Fruit fly (Drosophila melanogaster): ENCODE measurements around the gene oc.
A peak's percentile ranks its signal among the peaks of the same experiment; 100 is the strongest.

Gene oc

DNA sequence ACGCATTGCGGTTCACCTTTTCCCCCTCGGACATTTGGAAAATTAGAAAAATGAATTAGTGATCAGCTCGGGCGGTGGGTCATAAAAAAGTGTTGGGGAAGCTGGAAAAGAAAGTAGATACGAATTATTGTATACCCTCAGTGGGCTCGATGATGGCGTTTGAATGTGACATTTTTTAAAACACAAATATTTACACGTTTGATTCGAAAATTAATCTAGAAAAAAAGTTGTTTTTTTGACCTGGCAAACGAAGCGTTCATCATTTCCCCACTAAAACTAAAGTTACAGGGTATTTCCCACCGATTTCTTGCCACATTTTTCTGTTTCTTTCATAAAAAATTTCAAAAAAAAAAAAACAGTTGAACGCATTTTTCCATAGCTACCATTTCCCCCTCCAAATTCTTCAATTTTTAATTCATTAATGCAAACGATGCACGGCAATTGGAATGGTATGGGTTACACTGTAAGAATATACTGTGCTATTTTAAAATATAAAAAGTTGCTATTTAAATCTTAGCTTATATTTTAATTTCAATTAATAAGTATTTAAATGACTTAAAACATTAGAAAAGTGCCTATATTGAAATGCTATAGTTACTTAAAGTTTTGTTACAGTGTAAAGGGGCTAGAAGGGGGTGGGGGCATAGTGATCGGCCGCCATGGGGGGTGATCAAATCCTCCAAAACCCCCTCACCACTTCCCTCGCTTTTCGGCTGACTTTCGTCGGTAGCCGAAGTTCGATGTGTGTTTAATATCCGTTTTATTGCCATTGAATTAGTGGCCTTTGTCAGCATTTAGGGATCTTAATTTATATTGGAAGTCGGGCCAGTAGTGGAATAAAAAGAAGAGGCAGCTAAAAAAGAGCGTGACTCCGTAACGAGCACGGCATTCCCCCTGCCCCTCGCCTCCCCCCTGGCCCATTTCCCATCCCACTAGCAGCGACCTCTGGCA, 21.1 kb upstream of the oc start (continued):
- no peak for TF ChIP-seq hkb (optimal IDR thresholded peaks at IDR 0.05)
- 0 out of 2 replicates have a peak, but pooled peaks have one; percentile 32 for TF ChIP-seq hkb (GFP tag; IDR thresholded peaks at IDR 0.05)
- TF ChIP-seq CG10267 (tag; optimal IDR thresholded peaks at IDR 0.05): peak; percentile 55
- TF ChIP-seq psq (GFP tag; optimal IDR thresholded peaks at IDR 0.05): no peak
- TF ChIP-seq CG7372 (GFP tag; IDR thresholded peaks at IDR 0.05): 0 out of 2 replicates have a peak, but pooled peaks have one; percentile 7
- peak; percentile 8 for TF ChIP-seq pnt (GFP tag; optimal IDR thresholded peaks at IDR 0.05)
- TF ChIP-seq btn (GFP tag; optimal IDR thresholded peaks at IDR 0.05): no peak
- no peak for TF ChIP-seq Fer3 (tag; optimal IDR thresholded peaks at IDR 0.05)
- no peak for TF ChIP-seq CG17186 (GFP tag; optimal IDR thresholded peaks at IDR 0.05)
- TF ChIP-seq abd-A (tag; optimal IDR thresholded peaks at IDR 0.05): peak; percentile 3
- TF ChIP-seq CG10321 (GFP tag; IDR thresholded peaks at IDR 0.05): no peak
- peak; percentile 51 for TF ChIP-seq E2f1 (GFP tag; IDR thresholded peaks at IDR 0.05)
- no peak for TF ChIP-seq crp (GFP tag; optimal IDR thresholded peaks at IDR 0.05)
- no peak for TF ChIP-seq Chrac-16 (GFP tag; optimal IDR thresholded peaks at IDR 0.05)
- TF ChIP-seq cato (GFP tag; optimal IDR thresholded peaks at IDR 0.05; ENCODE audit: borderline replicate concordance): no peak
- TF ChIP-seq CG8281 (tag; optimal IDR thresholded peaks at IDR 0.05): no peak
- peak; percentile 40 for TF ChIP-seq gsb-n (tag; optimal IDR thresholded peaks at IDR 0.05)
- no peak for TF ChIP-seq CG31365 (tag; optimal IDR thresholded peaks at IDR 0.05)
- TF ChIP-seq CG5245 (GFP tag; optimal IDR thresholded peaks at IDR 0.05): no peak
- 0 out of 2 replicates have a peak, but pooled peaks have one; percentile 12 for TF ChIP-seq aop (GFP tag; IDR thresholded peaks at IDR 0.05)
- no peak for TF ChIP-seq Lim3 (GFP tag; IDR thresholded peaks at IDR 0.05)
- peak; percentile 43; the same call in 1 of the 2 replicates for TF ChIP-seq CG32767 (GFP tag; IDR thresholded peaks at IDR 0.05)
- no peak for TF ChIP-seq CG4328 (GFP tag; optimal IDR thresholded peaks at IDR 0.05)
- TF ChIP-seq HLHmδ (GFP tag; optimal IDR thresholded peaks at IDR 0.05): no peak
- no peak for TF ChIP-seq sc (optimal IDR thresholded peaks at IDR 0.05)
- no peak for TF ChIP-seq sc (GFP tag; optimal IDR thresholded peaks at IDR 0.05)
- TF ChIP-seq tx (GFP tag; optimal IDR thresholded peaks at IDR 0.05): no peak
- peak; percentile 59 for TF ChIP-seq croc (GFP tag; conservative IDR thresholded peaks at IDR 0.05)
- no peak for TF ChIP-seq CG2889 (GFP tag; IDR thresholded peaks at IDR 0.05)
- peak; percentile 70 for TF ChIP-seq CG4404 (GFP tag; IDR thresholded peaks at IDR 0.05)
- TF ChIP-seq Gug (GFP tag; IDR thresholded peaks at IDR 0.05): peak; percentile 53; the same call in 2 of the 4 replicates
- TF ChIP-seq CG9932 (GFP tag; IDR thresholded peaks at IDR 0.05): no peak
- no peak for TF ChIP-seq CG7928 (GFP tag; optimal IDR thresholded peaks at IDR 0.05)
- TF ChIP-seq Hmx (GFP tag; optimal IDR thresholded peaks at IDR 0.05): no peak
- TF ChIP-seq CG10274 (GFP tag; optimal IDR thresholded peaks at IDR 0.05): no peak
- TF ChIP-seq hbn (GFP tag; IDR thresholded peaks at IDR 0.05; ENCODE audit: partially characterized antibody): no peak
- no peak for TF ChIP-seq CG17385 (GFP tag; optimal IDR thresholded peaks at IDR 0.05)
- TF ChIP-seq CG7839 (tag; optimal IDR thresholded peaks at IDR 0.05): peak; percentile 47
- no peak for TF ChIP-seq Oaz (GFP tag; IDR thresholded peaks at IDR 0.05)
- TF ChIP-seq CG6654 (GFP tag; optimal IDR thresholded peaks at IDR 0.05): no peak
- TF ChIP-seq CG1233 (GFP tag; optimal IDR thresholded peaks at IDR 0.05): no peak
- no peak for TF ChIP-seq disco-r (GFP tag; optimal IDR thresholded peaks at IDR 0.05)
- TF ChIP-seq Doc3 (GFP tag; IDR thresholded peaks at IDR 0.05; ENCODE audit: partially characterized antibody): no peak
- 0 out of 3 replicates have a peak, but pooled peaks have one; percentile 33 for TF ChIP-seq CG7357 (GFP tag; IDR thresholded peaks at IDR 0.05)
- TF ChIP-seq pan (optimal IDR thresholded peaks at IDR 0.05): peak in 1 of 2 experiments; percentile 8
- TF ChIP-seq pan (GFP tag; optimal IDR thresholded peaks at IDR 0.05 in 1 of 2, IDR thresholded peaks at IDR 0.05 in 1 of 2): no peak
- no peak for TF ChIP-seq al (GFP tag; IDR thresholded peaks at IDR 0.05)
- no peak for TF ChIP-seq ac (GFP tag; optimal IDR thresholded peaks at IDR 0.05)
- 0 out of 2 replicates have a peak, but pooled peaks have one; percentile 12 for TF ChIP-seq CG5953 (GFP tag; IDR thresholded peaks at IDR 0.05)
